Worm (Caenorhabditis elegans): ENCODE measurements around the gene C50F7.6.

ce11 chrIV:7709701-7710100 is 13.3 kb downstream of the C50F7.6 start, which contains the start of the genes mrpl-1, emc-6 and mrps-24:
- TF ChIP-seq lin-32 (GFP tag; optimal IDR thresholded peaks at IDR 0.05) (no peak), nhr-12 (tag; optimal IDR thresholded peaks at IDR 0.05) (no peak)
